Worm (Caenorhabditis elegans) whole organism, L4/young adult: ENCODE measurements around the gene ZK892.5.

Experiments
- W03F9.2 ChIP-seq: fragments of 150-350 bp; optimal IDR thresholded peaks from 2 replicates; lab custom pipeline; 2014; ENCODE audit warnings: missing biosample characterization, missing genetic modification characterization
- dao-5 ChIP-seq: sonication (generic microtip); optimal IDR thresholded peaks from 2 replicates; lab custom pipeline; 2016; ENCODE audit warnings: missing genotype, missing genetic modification characterization, moderate library complexity, missing compliant biosample characterization
- him-1 ChIP-seq: sonication (generic microtip); optimal IDR thresholded peaks from 2 replicates; lab custom pipeline; 2016; ENCODE audit warnings: missing genotype, missing genetic modification reagents, missing genetic modification characterization, missing compliant biosample characterization

DNA sequence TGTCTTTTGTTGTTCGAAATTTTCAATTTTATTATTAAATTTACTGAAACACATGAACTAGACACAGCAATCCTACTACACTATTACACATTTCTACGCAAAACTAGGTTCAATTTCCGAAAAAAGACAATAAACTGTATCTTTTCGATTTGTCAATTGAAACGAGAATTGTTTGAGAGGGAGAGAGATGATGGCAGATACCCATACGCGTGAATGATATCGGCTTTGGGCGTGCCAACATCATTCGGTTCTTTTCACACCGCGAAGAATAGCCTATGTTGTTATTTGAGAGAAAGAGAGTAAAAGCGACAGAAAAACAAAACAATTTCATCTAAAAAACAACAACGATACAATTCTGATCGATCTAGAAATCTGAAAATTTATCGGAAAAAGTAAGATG, 3.7 kb downstream of the ZK892.5 start:
- TF ChIP-seq dao-5 (no peak), him-1 (tag; lab: Kevin White, UChicago) (no peak), W03F9.2 (tag; lab: Kevin White, UChicago) (no peak)
